Worm (Caenorhabditis elegans): Measurements from ENCODE around the gene F56F11.1.
A peak's percentile ranks its signal among the peaks of the same experiment; 100 is the strongest.

F56F11.1 gene

ce11 chrIII:2912916-2913315, 21.4 kb downstream of the F56F11.1 start:
- TF ChIP-seq let-526 (GFP tag; IDR thresholded peaks at IDR 0.05) (no peak), hlh-26 (GFP tag; conservative IDR thresholded peaks at IDR 0.05) (no peak), ets-4 (GFP tag; optimal IDR thresholded peaks at IDR 0.05) (no peak), attf-3 (GFP tag; conservative IDR thresholded peaks at IDR 0.05) (no peak), aptf-2 (GFP tag; conservative IDR thresholded peaks at IDR 0.05) (no peak), egl-18 (GFP tag; IDR thresholded peaks at IDR 0.05) (no peak), ztf-18 (tag; optimal IDR thresholded peaks at IDR 0.05) (no peak), ztf-25 (GFP tag; IDR thresholded peaks at IDR 0.05) (no peak), madf-6 (GFP tag; IDR thresholded peaks at IDR 0.05) (no peak), egl-44 (GFP tag; IDR thresholded peaks at IDR 0.05) (no peak), Y79H2A.3 (GFP tag; conservative IDR thresholded peaks at IDR 0.05) (no peak)

- no peak for TF ChIP-seq mel-28 (tag; optimal IDR thresholded peaks at IDR 0.05; ENCODE audit: borderline replicate concordance)
- no peak for TF ChIP-seq hrde-1 (tag; optimal IDR thresholded peaks at IDR 0.05; ENCODE audit: borderline replicate concordance)
- TF ChIP-seq nhr-120 (GFP tag; IDR thresholded peaks at IDR 0.05): no peak
- TF ChIP-seq hsf-1 (GFP tag; IDR thresholded peaks at IDR 0.05): no peak
- no peak for TF ChIP-seq pha-4 (tag; optimal IDR thresholded peaks at IDR 0.05)
- no peak for TF ChIP-seq ztf-3 (GFP tag; optimal IDR thresholded peaks at IDR 0.05)
- no peak for TF ChIP-seq xnd-1 (tag; optimal IDR thresholded peaks at IDR 0.05)
- no peak for TF ChIP-seq ztf-22 (GFP tag; optimal IDR thresholded peaks at IDR 0.05)
- no peak for TF ChIP-seq T07F8.4 (tag; optimal IDR thresholded peaks at IDR 0.05)
- no peak for TF ChIP-seq F52B5.7 (tag; optimal IDR thresholded peaks at IDR 0.05)
- no peak for TF ChIP-seq attf-5 (GFP tag; optimal IDR thresholded peaks at IDR 0.05)
- no peak for TF ChIP-seq lin-54 (GFP tag; optimal IDR thresholded peaks at IDR 0.05)
Observed at ce11 chrIII:2914029-2914428, 22.5 kb downstream of the F56F11.1 start.

- no peak for TF ChIP-seq ets-4 (GFP tag; optimal IDR thresholded peaks at IDR 0.05)
- no peak for TF ChIP-seq lag-1 (GFP tag; IDR thresholded peaks at IDR 0.05)
Observed at ce11 chrIII:2918655-2919054, 27.1 kb downstream of the F56F11.1 start.

ce11 chrIII:2920281-2920680, 28.7 kb downstream of the F56F11.1 start:
- TF ChIP-seq lir-1 (GFP tag; conservative IDR thresholded peaks at IDR 0.05) (no peak), ZK185.1 (tag; optimal IDR thresholded peaks at IDR 0.05; ENCODE audit: poor library complexity, severe bottlenecking) (no peak), bed-2 (GFP tag; IDR thresholded peaks at IDR 0.05) (no peak), attf-5 (GFP tag; optimal IDR thresholded peaks at IDR 0.05) (no peak), hmg-1.2 (GFP tag; IDR thresholded peaks at IDR 0.05) (peak; percentile 73), attf-6 (GFP tag; IDR thresholded peaks at IDR 0.05) (no peak), C06A6.2 (GFP tag; conservative IDR thresholded peaks at IDR 0.05) (no peak), attf-3 (GFP tag; conservative IDR thresholded peaks at IDR 0.05) (no peak), cebp-2 (GFP tag; IDR thresholded peaks at IDR 0.05) (no peak), lsy-27 (tag; optimal IDR thresholded peaks at IDR 0.05; ENCODE audit: borderline replicate concordance, insufficient read depth) (no peak), ama-1 (optimal IDR thresholded peaks at IDR 0.05) (no peak), ama-1 (GFP tag; optimal IDR thresholded peaks at IDR 0.05) (no peak), ekl-4 (GFP tag; IDR thresholded peaks at IDR 0.05) (no peak), zfh-2 (GFP tag; conservative IDR thresholded peaks at IDR 0.05) (peak; percentile 25; the same call in 1 of the 2 replicates), Y56A3A.18 (GFP tag; IDR thresholded peaks at IDR 0.05) (no peak)
